Worm (Caenorhabditis elegans) whole organism, L2 larva: ENCODE results near the gene F01G4.4.

Source experiments
- ama-1 ChIP-seq: fragments of 150-350 bp; optimal IDR thresholded peaks from 2 replicates; lab custom pipeline; 2018; ENCODE audit warnings: inconsistent platforms
- unc-62 ChIP-seq: fragments of 150-350 bp; optimal IDR thresholded peaks from 2 replicates; lab custom pipeline; 2014; ENCODE audit warnings: missing biosample characterization, missing genetic modification reagents, missing genetic modification characterization
- zag-1 ChIP-seq: fragments of 150-350 bp; optimal IDR thresholded peaks from 2 replicates; lab custom pipeline; 2014; ENCODE audit warnings: missing biosample characterization, missing genetic modification characterization

ce11 chrIV:11146962-11147470 lies 3.9 kb downstream of the F01G4.4 start, which contains the start of gene pigq-1:
- TF ChIP-seq zag-1 (tag; lab: Kevin White, UChicago) (no peak), unc-62 (GFP tag; lab: Kevin White, UChicago) (no peak), ama-1 (lab: Kevin White, UChicago) (peak; percentile 14)
